Fruit fly (Drosophila melanogaster) whole organism, embryonic: ENCODE data around the gene CG18662.

Source experiments
- ATbp ChIP-seq: fragments of 200-800 bp; sonication (Bioruptor generic); optimal IDR thresholded peaks from 2 replicates; lab custom pipeline; 2017; ENCODE audit warnings: missing biosample characterization, mild to moderate bottlenecking, missing genetic modification characterization, missing genetic modification reagents
- CG12219 ChIP-seq: fragments of 200-800 bp; sonication (Bioruptor generic); optimal IDR thresholded peaks from 3 replicates; lab custom pipeline; 2018; ENCODE audit warnings: missing biosample characterization, mild to moderate bottlenecking, missing genetic modification characterization
- CG31388 ChIP-seq: fragments of 200-800 bp; sonication (Bioruptor generic); optimal IDR thresholded peaks from 2 replicates; lab custom pipeline; 2016; ENCODE audit warnings: missing biosample characterization, missing genetic modification characterization
- CG5180 ChIP-seq: fragments of 200-800 bp; sonication (Bioruptor generic); optimal IDR thresholded peaks from 3 replicates; lab custom pipeline; 2017; ENCODE audit warnings: missing biosample characterization, missing genetic modification characterization, mild to moderate bottlenecking, moderate library complexity, missing genetic modification reagents
- CG6689 ChIP-seq: fragments of 200-800 bp; sonication (Bioruptor generic); IDR thresholded peaks from 2 replicates; pipeline ENCODE4 v1.3.6; 2022; ENCODE audit warnings: missing biosample characterization, missing genetic modification characterization
- CTCF ChIP-seq: fragments of 200-800 bp; sonication (Bioruptor generic); optimal IDR thresholded peaks from 2 replicates; lab custom pipeline; 2017; ENCODE audit warnings: missing biosample characterization, mild to moderate bottlenecking, missing genetic modification characterization, moderate library complexity
- Deaf1 ChIP-seq: fragments of 200-800 bp; optimal IDR thresholded peaks from 3 replicates; lab custom pipeline; 2019; ENCODE audit warnings: missing biosample characterization, mild to moderate bottlenecking, missing genetic modification characterization, moderate library complexity
- Ets65A ChIP-seq: fragments of 200-800 bp; sonication (Bioruptor generic); peaks from one replicate; lab custom pipeline; 2016; ENCODE audit warnings: missing biosample characterization, missing genetic modification characterization
- Six4 ChIP-seq: fragments of 200-800 bp; sonication (Bioruptor generic); optimal IDR thresholded peaks from 2 replicates; lab custom pipeline; 2016; ENCODE audit warnings: missing biosample characterization, missing genetic modification characterization
- bigmax ChIP-seq: fragments of 200-800 bp; sonication (Bioruptor generic); optimal IDR thresholded peaks from 2 replicates; lab custom pipeline; 2018; ENCODE audit warnings: missing biosample characterization, mild to moderate bottlenecking, missing genetic modification characterization
- chinmo ChIP-seq: fragments of 200-800 bp; sonication (Bioruptor generic); IDR thresholded peaks from 4 replicates; pipeline ENCODE4 v1.3.6; 2022; ENCODE audit warnings: missing biosample characterization, missing genetic modification characterization; ENCODE audit not compliant: partially characterized antibody
- exex ChIP-seq: fragments of 200-800 bp; sonication (Bioruptor generic); optimal IDR thresholded peaks from 4 replicates; lab custom pipeline; 2018; ENCODE audit warnings: missing biosample characterization, mild to moderate bottlenecking, missing genetic modification characterization, moderate library complexity
- stwl ChIP-seq: fragments of 200-800 bp; sonication (Bioruptor generic); optimal IDR thresholded peaks from 3 replicates; lab custom pipeline; 2018; ENCODE audit warnings: missing biosample characterization, mild to moderate bottlenecking, missing genetic modification characterization, moderate library complexity

The CG18662 gene

dm6 chr2L:9011543-9012238, 31.2 kb downstream of the CG18662 start, which contains the start of gene CG13102 (continued):
- TF ChIP-seq bigmax (GFP tag; lab: Kevin White, UChicago): no peak

- TF ChIP-seq exex (tag; lab: Kevin White, UChicago): peak; percentile 75
- TF ChIP-seq CG12219 (GFP tag; lab: Kevin White, UChicago): no peak
- peak; percentile 22 for TF ChIP-seq stwl (tag; lab: Kevin White, UChicago)
- no peak for TF ChIP-seq CTCF
These were observed 33.5 kb downstream of the CG18662 start, which contains the start of gene Rcd-1r for dm6 chr2L:9013968-9014367. Rcd-1r (minus strand) TSS chr2L:9014068.

- TF ChIP-seq ATbp (GFP tag; lab: Kevin White, UChicago) (no peak), CG31388 (GFP tag; lab: Kevin White, UChicago) (no peak), CG5180 (GFP tag; lab: Kevin White, UChicago) (peak; percentile 96), chinmo (0 out of 4 replicates have a peak, but pooled peaks have one; percentile 10), stwl (tag; lab: Kevin White, UChicago) (peak; percentile 10), CG6689 (GFP tag; lab: Robert Waterston, UW) (no peak), Deaf1 (peak; percentile 67)
These were observed 39.0 kb downstream of the CG18662 start for dm6 chr2L:9019438-9019837.

dm6 chr2L:9026157-9026556, 45.7 kb downstream of the CG18662 start:
- TF ChIP-seq Ets65A (GFP tag; lab: Kevin White, UChicago) (peak; percentile 91), Six4 (GFP tag; lab: Kevin White, UChicago) (no peak)
